Fruit fly (Drosophila melanogaster) whole organism, adult: ENCODE results near the gene LeuRS.

Experiments
- CG11617 ChIP-seq: fragments of 200-800 bp; sonication (Bioruptor generic); optimal IDR thresholded peaks from 2 replicates; lab custom pipeline; 2017; ENCODE audit warnings: mild to moderate bottlenecking, missing biosample characterization, missing genetic modification reagents, missing genetic modification characterization
- CG12768 ChIP-seq: fragments of 200-800 bp; sonication (Bioruptor generic); optimal IDR thresholded peaks from 2 replicates; lab custom pipeline; 2017; ENCODE audit warnings: missing biosample characterization, missing genetic modification characterization, mild to moderate bottlenecking, moderate library complexity, missing genetic modification reagents
- CG14711 ChIP-seq: fragments of 200-800 bp; sonication (Bioruptor generic); optimal IDR thresholded peaks from 2 replicates; lab custom pipeline; 2018; ENCODE audit warnings: missing biosample characterization, mild to moderate bottlenecking, missing genetic modification characterization, moderate library complexity
- CG1620 ChIP-seq: fragments of 200-800 bp; sonication (Bioruptor generic); optimal IDR thresholded peaks from 2 replicates; lab custom pipeline; 2016; ENCODE audit warnings: missing biosample characterization, missing genetic modification characterization
- CG33017 ChIP-seq: fragments of 200-800 bp; sonication (Bioruptor generic); optimal IDR thresholded peaks from 2 replicates; lab custom pipeline; 2018; ENCODE audit warnings: missing biosample characterization, mild to moderate bottlenecking, missing genetic modification characterization, moderate library complexity
- CG5204 ChIP-seq: fragments of 200-800 bp; sonication (Bioruptor generic); optimal IDR thresholded peaks from 2 replicates; lab custom pipeline; 2016; ENCODE audit warnings: missing biosample characterization, missing genetic modification characterization
- CG7045 ChIP-seq: fragments of 200-800 bp; sonication (Bioruptor generic); optimal IDR thresholded peaks from 2 replicates; lab custom pipeline; 2017; ENCODE audit warnings: missing biosample characterization, mild to moderate bottlenecking, missing genetic modification characterization
- CG7101 ChIP-seq: fragments of 200-800 bp; sonication (Bioruptor generic); optimal IDR thresholded peaks from 2 replicates; lab custom pipeline; 2018; ENCODE audit warnings: missing biosample characterization, mild to moderate bottlenecking, missing genetic modification characterization, moderate library complexity
- Clk ChIP-seq: fragments of 200-800 bp; sonication (Bioruptor generic); optimal IDR thresholded peaks from 2 replicates; lab custom pipeline; 2017; ENCODE audit warnings: missing biosample characterization, missing genetic modification characterization
- Crg-1 ChIP-seq: fragments of 200-800 bp; sonication (Bioruptor generic); optimal IDR thresholded peaks from 2 replicates; lab custom pipeline; 2016; ENCODE audit warnings: missing biosample characterization, missing genetic modification characterization
- Hr96 ChIP-seq: fragments of 200-800 bp; sonication (Bioruptor generic); optimal IDR thresholded peaks from 2 replicates; lab custom pipeline; 2016; ENCODE audit warnings: missing biosample characterization, missing genetic modification characterization
- Mnt ChIP-seq: fragments of 200-800 bp; sonication (Bioruptor generic); optimal IDR thresholded peaks from 2 replicates; lab custom pipeline; 2016; ENCODE audit warnings: missing biosample characterization, mild to moderate bottlenecking, missing genetic modification characterization
- bab1 ChIP-seq: fragments of 200-800 bp; sonication (Bioruptor generic); optimal IDR thresholded peaks from 3 replicates; lab custom pipeline; 2019; ENCODE audit warnings: missing biosample characterization, mild to moderate bottlenecking, missing genetic modification characterization, moderate library complexity
- cic ChIP-seq: fragments of 200-800 bp; sonication (Bioruptor generic); optimal IDR thresholded peaks from 2 replicates; lab custom pipeline; 2017; ENCODE audit warnings: missing biosample characterization, mild to moderate bottlenecking, missing genetic modification characterization, moderate library complexity
- cnc ChIP-seq, 2 experiments: fragments of >200 bp; optimal IDR thresholded peaks; 2 replicates each; lab custom pipeline; 2017
- kay ChIP-seq: fragments of 200-800 bp; sonication (Bioruptor generic); peaks from one replicate; lab custom pipeline; 2016; ENCODE audit warnings: missing biosample characterization, missing genetic modification characterization, borderline replicate concordance
- ovo ChIP-seq: fragments of 200-800 bp; sonication (Bioruptor generic); optimal IDR thresholded peaks from 2 replicates; lab custom pipeline; 2016; ENCODE audit warnings: missing biosample characterization, missing genetic modification characterization
- pad ChIP-seq: fragments of 200-800 bp; sonication (Bioruptor generic); optimal IDR thresholded peaks from 3 replicates; lab custom pipeline; 2017; ENCODE audit warnings: missing biosample characterization, missing genetic modification characterization, mild to moderate bottlenecking, moderate library complexity, missing genetic modification reagents
- tj ChIP-seq: fragments of 200-800 bp; sonication (Bioruptor generic); optimal IDR thresholded peaks from 3 replicates; lab custom pipeline; 2017; ENCODE audit warnings: missing biosample characterization, mild to moderate bottlenecking, missing genetic modification characterization, moderate library complexity
- toe ChIP-seq: fragments of 200-800 bp; sonication (Bioruptor generic); optimal IDR thresholded peaks from 2 replicates; lab custom pipeline; 2016; ENCODE audit warnings: missing biosample characterization, missing genetic modification characterization

The LeuRS gene

DNA sequence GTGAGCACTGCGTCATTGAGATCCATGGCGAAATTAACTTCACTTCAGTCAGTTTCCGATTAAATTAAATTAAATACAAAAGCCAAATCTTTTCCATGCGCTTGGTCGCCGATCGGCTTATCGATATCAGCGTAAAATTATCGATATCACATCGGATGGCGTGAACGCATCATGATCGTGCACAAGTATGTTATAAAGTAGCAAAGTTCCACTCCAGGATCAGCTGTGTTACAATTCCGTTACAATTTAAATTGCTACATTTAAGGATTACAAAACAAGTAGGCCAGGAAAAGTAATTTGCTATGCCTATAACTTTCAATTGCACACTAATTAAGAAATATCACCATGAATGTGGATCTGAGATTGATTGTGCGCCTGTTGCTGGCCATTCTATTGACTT, 44.6 kb downstream of the LeuRS start, which contains the start of the genes Pif1 and CG31776:
Gene Pif1, minus strand, starts transcription at position 136 of the 400 bp plus-strand sequence.
Gene CG31776, plus strand, starts transcription at position 314 of the 400 bp plus-strand sequence.
- TF ChIP-seq cnc (optimal IDR thresholded peaks at IDR 0.05; lab: Kevin White, UChicago) (peak in 1 of 2 experiments; percentile 12), bab1 (peak; percentile 40), CG7045 (GFP tag; lab: Kevin White, UChicago) (no peak), Mnt (GFP tag; lab: Kevin White, UChicago) (peak; percentile 70)

DNA sequence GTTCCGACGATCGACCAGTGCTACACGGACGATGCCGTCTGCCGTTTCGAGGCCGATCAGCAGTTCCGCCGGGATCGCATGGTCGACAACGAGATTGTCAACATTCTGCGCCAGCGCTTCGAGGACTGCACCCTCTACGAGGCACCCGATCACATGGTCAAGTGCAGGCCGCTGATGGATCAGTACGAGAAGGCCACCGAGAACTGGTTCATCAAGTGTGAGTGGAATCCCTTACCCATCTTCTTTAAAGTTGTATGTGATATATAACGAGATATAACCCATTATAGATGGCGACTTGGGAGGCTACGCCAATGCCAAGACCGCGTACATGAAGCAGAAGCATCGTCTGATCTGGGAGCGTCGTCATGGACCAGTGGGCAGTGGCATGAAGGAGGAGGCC, 47.6 kb downstream of the LeuRS start:
- no peak for TF ChIP-seq Clk (GFP tag; lab: Kevin White, UChicago)
- no peak for TF ChIP-seq Mnt (GFP tag; lab: Kevin White, UChicago)
- no peak for TF ChIP-seq pad (GFP tag; lab: Kevin White, UChicago)
- TF ChIP-seq CG7045 (GFP tag; lab: Kevin White, UChicago) = no peak
- TF ChIP-seq bab1 = no peak
- no peak for TF ChIP-seq CG12768 (GFP tag; lab: Kevin White, UChicago)
- no peak for TF ChIP-seq Crg-1 (GFP tag; lab: Kevin White, UChicago)
- TF ChIP-seq toe (GFP tag; lab: Kevin White, UChicago) = no peak
- no peak for TF ChIP-seq tj
- no peak for TF ChIP-seq CG33017
- TF ChIP-seq CG7101 = no peak
- no peak for TF ChIP-seq cnc (optimal IDR thresholded peaks at IDR 0.05; lab: Kevin White, UChicago)
- no peak for TF ChIP-seq Hr96
- no peak for TF ChIP-seq CG14711
- TF ChIP-seq cic (GFP tag; lab: Kevin White, UChicago) = no peak
- TF ChIP-seq CG1620 = no peak
- TF ChIP-seq kay (GFP tag; lab: Kevin White, UChicago) = no peak
- TF ChIP-seq CG11617 (GFP tag; lab: Kevin White, UChicago) = no peak
- no peak for TF ChIP-seq CG5204

DNA sequence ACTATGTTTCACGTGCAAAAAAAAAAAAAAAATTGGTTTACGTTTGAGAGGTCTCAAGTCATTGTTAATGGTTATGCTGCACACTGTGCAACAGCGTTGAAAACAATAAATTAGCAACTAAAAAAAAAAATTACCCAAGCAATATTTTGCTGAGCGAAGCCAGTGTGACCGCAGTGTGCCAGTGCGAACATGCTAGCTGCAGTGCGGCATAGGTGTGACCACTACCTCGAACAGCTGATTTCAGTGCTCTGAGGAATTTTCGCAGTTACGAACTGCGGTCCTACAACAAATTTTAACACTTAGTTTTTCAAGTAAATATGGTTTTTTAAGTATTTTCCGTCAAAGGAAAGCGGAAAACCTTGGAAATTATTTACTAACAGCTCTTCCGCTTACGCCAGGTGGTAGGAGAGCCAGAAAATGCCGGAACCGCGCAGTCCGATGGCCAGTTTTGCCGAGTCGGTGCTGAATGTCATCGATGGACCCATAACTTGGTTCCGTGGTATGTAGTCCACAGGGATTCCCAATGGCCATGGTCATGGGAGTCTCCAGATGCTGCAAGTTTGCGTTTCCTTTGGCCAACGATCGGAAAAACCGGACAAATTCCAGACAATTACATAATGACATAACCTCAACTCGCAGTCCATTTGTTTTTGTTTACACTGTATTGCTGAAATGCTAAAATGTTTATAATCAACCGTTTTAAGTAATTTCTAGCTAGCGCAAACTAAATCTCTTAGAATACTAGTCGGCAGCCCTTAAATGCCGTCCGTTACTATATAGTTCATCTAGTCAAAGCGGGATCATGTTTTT, 48.3 kb downstream of the LeuRS start, which contains the start of the genes msl-2 and ND-PDSW:
Gene msl-2, minus strand, starts transcription at position 195 of the 810 bp plus-strand sequence.
Gene ND-PDSW, plus strand, starts transcription at position 240 of the 810 bp plus-strand sequence.
- peak; percentile 32 for TF ChIP-seq Mnt (GFP tag; lab: Kevin White, UChicago)
- peak; percentile 27 for TF ChIP-seq tj
- TF ChIP-seq pad (GFP tag; lab: Kevin White, UChicago) = no peak

DNA sequence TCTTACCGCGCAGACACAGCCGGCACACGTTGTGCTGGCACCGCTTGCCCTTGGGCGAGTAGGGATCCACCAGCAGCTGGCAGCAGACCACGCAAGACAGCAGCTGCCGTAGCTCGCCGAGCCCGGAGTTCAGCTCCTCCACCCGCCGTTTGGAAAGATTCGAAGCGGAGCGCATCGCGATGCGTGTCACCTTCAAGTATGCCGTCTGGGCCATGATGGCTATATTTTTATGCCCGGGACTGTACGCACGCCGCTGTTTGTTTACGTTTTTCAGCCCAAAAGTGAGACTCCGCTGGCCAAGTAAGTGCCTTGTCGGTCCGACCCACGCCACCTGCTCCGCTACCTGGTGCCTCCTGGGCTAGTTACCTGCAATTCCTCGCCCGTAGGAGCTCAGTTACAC, 49.0 kb downstream of the LeuRS start:
- TF ChIP-seq bab1 = no peak
- no peak for TF ChIP-seq Hr96
- no peak for TF ChIP-seq Crg-1 (GFP tag; lab: Kevin White, UChicago)
- no peak for TF ChIP-seq CG14711
- no peak for TF ChIP-seq Mnt (GFP tag; lab: Kevin White, UChicago)
- no peak for TF ChIP-seq cnc (optimal IDR thresholded peaks at IDR 0.05; lab: Kevin White, UChicago)
- TF ChIP-seq CG12768 (GFP tag; lab: Kevin White, UChicago) = no peak
- TF ChIP-seq ovo (GFP tag; lab: Kevin White, UChicago) = no peak
- TF ChIP-seq cic (GFP tag; lab: Kevin White, UChicago) = no peak
- no peak for TF ChIP-seq CG7101
- no peak for TF ChIP-seq kay (GFP tag; lab: Kevin White, UChicago)
- no peak for TF ChIP-seq CG1620
- TF ChIP-seq CG11617 (GFP tag; lab: Kevin White, UChicago) = no peak
- no peak for TF ChIP-seq CG33017
- TF ChIP-seq tj = no peak
- no peak for TF ChIP-seq toe (GFP tag; lab: Kevin White, UChicago)
- TF ChIP-seq CG7045 (GFP tag; lab: Kevin White, UChicago) = no peak

DNA sequence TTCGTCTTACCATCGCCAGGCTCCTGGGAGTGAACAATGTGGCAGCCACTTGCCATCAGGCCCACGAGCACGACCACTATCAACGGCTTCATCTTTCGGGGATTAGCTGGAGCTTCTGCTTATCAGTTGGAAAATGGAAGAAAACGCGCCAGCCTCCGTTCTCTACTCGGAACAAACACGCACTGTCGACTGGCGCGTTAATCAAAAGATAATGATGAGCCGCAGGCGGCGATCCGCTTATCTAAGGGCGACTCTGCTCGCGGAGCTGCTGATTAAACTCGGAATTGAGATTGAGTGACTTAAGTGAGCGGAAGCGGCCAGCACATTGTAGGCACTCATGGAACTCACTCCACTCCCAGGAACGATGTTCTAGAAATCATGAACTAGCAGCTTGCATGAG, 52.7 kb downstream of the LeuRS start, which contains the start of gene CG3246:
Gene CG3246, minus strand, starts transcription at position 193 of the 400 bp plus-strand sequence.
- TF ChIP-seq Mnt (GFP tag; lab: Kevin White, UChicago) (peak; percentile 0), ovo (GFP tag; lab: Kevin White, UChicago) (no peak), kay (GFP tag; lab: Kevin White, UChicago) (no peak)
